Worm (Caenorhabditis elegans) whole organism, L1 larva: Measurements from ENCODE around the gene aex-3.
A peak's percentile ranks its signal among the peaks of the same experiment; 100 is the strongest.

Experiments
- C04F5.9 ChIP-seq: sonication (generic microtip); optimal IDR thresholded peaks from 2 replicates; lab custom pipeline; 2016; ENCODE audit warnings: missing genetic modification characterization, missing compliant biosample characterization
- C16A3.4 ChIP-seq: fragments of 150-350 bp; optimal IDR thresholded peaks from 2 replicates; lab custom pipeline; 2014; ENCODE audit warnings: missing biosample characterization, missing genetic modification characterization
- F16B12.6 ChIP-seq: fragments of 150-350 bp; optimal IDR thresholded peaks from 2 replicates; lab custom pipeline; 2014; ENCODE audit warnings: missing biosample characterization, missing genetic modification characterization
- Y116A8C.19 ChIP-seq: sonication (generic microtip); optimal IDR thresholded peaks from 2 replicates; lab custom pipeline; 2016; ENCODE audit warnings: missing compliant biosample characterization, missing genetic modification characterization, borderline replicate concordance
- alr-1 ChIP-seq: fragments of 200-800 bp; sonication (Bioruptor generic); optimal IDR thresholded peaks from 2 replicates; lab custom pipeline; 2018; ENCODE audit warnings: borderline replicate concordance, mild to moderate bottlenecking, missing genetic modification characterization, missing compliant biosample characterization
- aly-2 ChIP-seq: fragments of 150-350 bp; optimal IDR thresholded peaks from 2 replicates; lab custom pipeline; 2014; ENCODE audit warnings: missing biosample characterization, missing genetic modification characterization
- ama-1 ChIP-seq: fragments of 150-350 bp; optimal IDR thresholded peaks from 2 replicates; lab custom pipeline; 2014
- blmp-1 ChIP-seq: fragments of 150-350 bp; optimal IDR thresholded peaks from 2 replicates; lab custom pipeline; 2014; ENCODE audit warnings: missing biosample characterization, missing genetic modification characterization
- ceh-63 ChIP-seq: fragments of 200-800 bp; sonication (Bioruptor generic); optimal IDR thresholded peaks from 2 replicates; lab custom pipeline; 2018; ENCODE audit warnings: mild to moderate bottlenecking, missing genetic modification characterization, missing compliant biosample characterization
- ces-1 ChIP-seq: fragments of 150-350 bp; optimal IDR thresholded peaks from 2 replicates; lab custom pipeline; 2014; ENCODE audit warnings: missing biosample characterization, missing genetic modification reagents, missing genetic modification characterization
- efl-1 ChIP-seq, 4 experiments: fragments of 150-350 bp; optimal IDR thresholded peaks in 3 of 4; peaks in 1 of 4; 1 replicate in 1 of 4; 2 replicates in 3 of 4; lab custom pipeline; 2014; ENCODE audit warnings: missing biosample characterization in 2 of 4, missing genetic modification characterization in 2 of 4, missing genetic modification reagents in 2 of 4
- egl-13 ChIP-seq: sonication (generic microtip); optimal IDR thresholded peaks from 2 replicates; lab custom pipeline; 2016; ENCODE audit warnings: missing genotype, missing genetic modification reagents, missing genetic modification characterization, missing compliant biosample characterization
- elt-2 ChIP-seq: sonication (generic microtip); optimal IDR thresholded peaks from 2 replicates; lab custom pipeline; 2016; ENCODE audit warnings: missing genetic modification characterization, mild to moderate bottlenecking, inconsistent platforms, missing compliant biosample characterization, missing genetic modification reagents
- elt-3 ChIP-seq, 6 experiments: fragments of 150-350 bp in 1 of 6; sonication (generic microtip); optimal IDR thresholded peaks; 2 replicates each; lab custom pipeline; 2017 to 2018; ENCODE audit warnings: missing biosample characterization in 6 of 6, missing genetic modification characterization in 6 of 6, inconsistent platforms in 1 of 6
- ets-5 ChIP-seq: fragments of 200-800 bp; sonication (Bioruptor generic); IDR thresholded peaks from 2 replicates; pipeline ENCODE4 v1.3.6; 2022; ENCODE audit warnings: missing genetic modification characterization, missing compliant biosample characterization
- fkh-10 ChIP-seq: sonication (generic microtip); optimal IDR thresholded peaks from 2 replicates; lab custom pipeline; 2017; ENCODE audit warnings: missing biosample characterization, missing genetic modification reagents, missing genetic modification characterization
- fkh-8 ChIP-seq: sonication (generic microtip); optimal IDR thresholded peaks from 2 replicates; lab custom pipeline; 2016; ENCODE audit warnings: mild to moderate bottlenecking, missing genetic modification characterization, missing compliant biosample characterization
- fos-1 ChIP-seq: fragments of 150-350 bp; optimal IDR thresholded peaks from 2 replicates; lab custom pipeline; 2014; ENCODE audit warnings: missing biosample characterization, missing genetic modification characterization
- hpl-2 ChIP-seq: fragments of 150-350 bp; optimal IDR thresholded peaks from 2 replicates; lab custom pipeline; 2014; ENCODE audit warnings: missing biosample characterization, missing genetic modification reagents, missing genetic modification characterization
- lin-14 ChIP-seq: fragments of 200-800 bp; sonication (Bioruptor generic); optimal IDR thresholded peaks from 2 replicates; lab custom pipeline; 2018; ENCODE audit warnings: mild to moderate bottlenecking, missing genetic modification characterization, moderate library complexity, missing compliant biosample characterization
- lin-39 ChIP-seq: fragments of 150-350 bp; optimal IDR thresholded peaks from 2 replicates; lab custom pipeline; 2014; ENCODE audit warnings: missing biosample characterization, missing genetic modification reagents, missing genetic modification characterization
- lsy-2 ChIP-seq, 2 experiments: fragments of 150-350 bp; optimal IDR thresholded peaks; 2 replicates each; lab custom pipeline; 2014; ENCODE audit warnings: missing biosample characterization in 2 of 2, missing genetic modification characterization in 2 of 2
- mab-9 ChIP-seq: fragments of 200-800 bp; sonication (Bioruptor generic); IDR thresholded peaks from 2 replicates; pipeline ENCODE4 v1.3.6; 2022; ENCODE audit warnings: missing genetic modification reagents, missing genetic modification characterization, missing compliant biosample characterization
- mdl-1 ChIP-seq, 2 experiments: fragments of 150-350 bp; optimal IDR thresholded peaks; 2 replicates each; lab custom pipeline; 2014 to 2017; ENCODE audit warnings: missing biosample characterization in 2 of 2, missing genetic modification characterization in 2 of 2, inconsistent platforms in 1 of 2
- nhr-11 ChIP-seq: fragments of 150-350 bp; optimal IDR thresholded peaks from 2 replicates; lab custom pipeline; 2014; ENCODE audit warnings: missing biosample characterization, missing genetic modification characterization
- nhr-20 ChIP-seq: sonication (generic microtip); optimal IDR thresholded peaks from 2 replicates; lab custom pipeline; 2016; ENCODE audit warnings: mild to moderate bottlenecking, missing genetic modification characterization, missing compliant biosample characterization
- nhr-47 ChIP-seq: sonication (generic microtip); optimal IDR thresholded peaks from 2 replicates; lab custom pipeline; 2016; ENCODE audit warnings: mild to moderate bottlenecking, missing genetic modification characterization, moderate library complexity, missing compliant biosample characterization
- nhr-76 ChIP-seq: sonication (generic microtip); optimal IDR thresholded peaks from 2 replicates; lab custom pipeline; 2017; ENCODE audit warnings: missing biosample characterization, missing genetic modification characterization
- nhr-84 ChIP-seq: sonication (generic microtip); optimal IDR thresholded peaks from 2 replicates; lab custom pipeline; 2017; ENCODE audit warnings: missing biosample characterization, missing genetic modification characterization
- nhr-85 ChIP-seq: sonication (generic microtip); peaks from one replicate; lab custom pipeline; 2016; ENCODE audit warnings: missing genetic modification characterization, inconsistent platforms, missing compliant biosample characterization
- rnt-1 ChIP-seq: sonication (generic microtip); optimal IDR thresholded peaks from 2 replicates; lab custom pipeline; 2016; ENCODE audit warnings: mild to moderate bottlenecking, missing genetic modification characterization, moderate library complexity, missing compliant biosample characterization
- skn-1 ChIP-seq: fragments of 150-350 bp; optimal IDR thresholded peaks from 2 replicates; lab custom pipeline; 2014; ENCODE audit warnings: missing biosample characterization, missing genetic modification characterization
- snu-23 ChIP-seq: sonication (generic microtip); optimal IDR thresholded peaks from 2 replicates; lab custom pipeline; 2016; ENCODE audit warnings: missing genetic modification characterization, missing compliant biosample characterization
- sptf-1 ChIP-seq: fragments of 150-350 bp; optimal IDR thresholded peaks from 2 replicates; lab custom pipeline; 2014; ENCODE audit warnings: missing biosample characterization, missing genetic modification characterization
- sup-37 ChIP-seq: fragments of 200-800 bp; sonication (Bioruptor generic); optimal IDR thresholded peaks from 2 replicates; lab custom pipeline; 2018; ENCODE audit warnings: mild to moderate bottlenecking, missing genetic modification characterization, missing compliant biosample characterization
- swsn-7 ChIP-seq: sonication (generic microtip); optimal IDR thresholded peaks from 2 replicates; lab custom pipeline; 2016; ENCODE audit warnings: missing genetic modification characterization, missing compliant biosample characterization
- tlp-1 ChIP-seq: fragments of 150-350 bp; optimal IDR thresholded peaks from 2 replicates; lab custom pipeline; 2014; ENCODE audit warnings: missing biosample characterization, missing genetic modification characterization
- unc-130 ChIP-seq: fragments of 150-350 bp; optimal IDR thresholded peaks from 2 replicates; lab custom pipeline; 2017; ENCODE audit warnings: missing biosample characterization, missing genetic modification characterization, inconsistent platforms
- unc-62 ChIP-seq: fragments of 150-350 bp; optimal IDR thresholded peaks from 2 replicates; lab custom pipeline; 2014; ENCODE audit warnings: missing biosample characterization, missing genetic modification reagents, missing genetic modification characterization
- unc-86 ChIP-seq: sonication (generic microtip); optimal IDR thresholded peaks from 2 replicates; lab custom pipeline; 2016; ENCODE audit warnings: missing genetic modification characterization, missing compliant biosample characterization
- unc-98 ChIP-seq: fragments of 200-800 bp; sonication (Bioruptor generic); IDR thresholded peaks from 2 replicates; pipeline ENCODE4 v1.3.6; 2022; ENCODE audit warnings: missing genetic modification characterization, missing compliant biosample characterization
- vab-15 ChIP-seq: sonication (generic microtip); optimal IDR thresholded peaks from 2 replicates; lab custom pipeline; 2017; ENCODE audit warnings: missing genotype, mild to moderate bottlenecking, missing genetic modification characterization, missing compliant biosample characterization
- xbp-1 ChIP-seq: sonication (generic microtip); optimal IDR thresholded peaks from 2 replicates; lab custom pipeline; 2016; ENCODE audit warnings: missing genetic modification characterization, missing compliant biosample characterization
- ztf-11 ChIP-seq, 2 experiments: sonication (generic microtip); optimal IDR thresholded peaks; 2 replicates each; lab custom pipeline; 2016 to 2017; ENCODE audit warnings: missing genetic modification characterization in 2 of 2, missing biosample characterization in 1 of 2, missing compliant biosample characterization in 1 of 2
- ztf-4 ChIP-seq: fragments of 150-350 bp; optimal IDR thresholded peaks from 2 replicates; lab custom pipeline; 2014; ENCODE audit warnings: missing biosample characterization, missing genetic modification characterization

The aex-3 gene

ce11 chrX:772184-772583 is 12.7 kb upstream of the aex-3 start, which contains the start of gene T04G9.4:
Gene T04G9.4 (plus strand): TSS chrX:772476.
- TF ChIP-seq nhr-20 (tag; lab: Kevin White, UChicago) (peak; percentile 5), blmp-1 (peak; percentile 56), lin-14 (GFP tag; lab: Kevin White, UChicago) (peak; percentile 62), nhr-85 (tag; lab: Kevin White, UChicago) (peak; percentile 79), unc-62 (GFP tag; lab: Kevin White, UChicago) (no peak)

ce11 chrX:770537-770936 is 11.0 kb upstream of the aex-3 start, which contains the start of gene T04G9.7:
Gene T04G9.7 (plus strand): TSS chrX:770837.
- TF ChIP-seq snu-23 (GFP tag; lab: Kevin White, UChicago) (no peak), egl-13 (tag; lab: Kevin White, UChicago) (no peak), skn-1 (tag; lab: Kevin White, UChicago) (no peak), ama-1 (lab: Kevin White, UChicago) (no peak), unc-130 (tag; lab: Kevin White, UChicago) (no peak), ceh-63 (GFP tag; lab: Kevin White, UChicago) (no peak), lin-14 (GFP tag; lab: Kevin White, UChicago) (no peak), F16B12.6 (tag; lab: Kevin White, UChicago) (no peak), nhr-47 (tag; lab: Kevin White, UChicago) (no peak), sptf-1 (no peak), lsy-2 (tag; optimal IDR thresholded peaks at IDR 0.05; lab: Kevin White, UChicago) (no peak), vab-15 (tag; lab: Kevin White, UChicago) (no peak)

ce11 chrX:769550-769949 is 10.0 kb upstream of the aex-3 start:
- no peak for TF ChIP-seq efl-1 (optimal IDR thresholded peaks at IDR 0.05; lab: Kevin White, UChicago)
- peak in 1 of 2 experiments; percentile 55 for TF ChIP-seq efl-1 (GFP tag; optimal IDR thresholded peaks at IDR 0.05 in 1 of 2; lab: Kevin White, UChicago)
- TF ChIP-seq unc-98 (GFP tag; lab: Robert Waterston, UW): no peak

- TF ChIP-seq ets-5 (GFP tag; lab: Robert Waterston, UW): no peak
- peak in 3 of 6 experiments; percentile 79 to 85 (median 80) for TF ChIP-seq elt-3 (tag; optimal IDR thresholded peaks at IDR 0.05; lab: Kevin White, UChicago)
- peak; percentile 52; the same call in 1 of the 2 replicates for TF ChIP-seq mab-9 (GFP tag; lab: Robert Waterston, UW)
- TF ChIP-seq swsn-7: peak; percentile 91
- TF ChIP-seq mdl-1 (tag; optimal IDR thresholded peaks at IDR 0.05; lab: Kevin White, UChicago): peak in 1 of 2 experiments; percentile 93
- peak; percentile 7 for TF ChIP-seq C04F5.9
- no peak for TF ChIP-seq tlp-1 (tag; lab: Kevin White, UChicago)
- no peak for TF ChIP-seq ceh-63 (GFP tag; lab: Kevin White, UChicago)
- peak; percentile 83 for TF ChIP-seq unc-86
- TF ChIP-seq fos-1 (tag; lab: Kevin White, UChicago): peak; percentile 65
- peak; percentile 94 for TF ChIP-seq blmp-1
- peak; percentile 91 for TF ChIP-seq xbp-1 (tag; lab: Kevin White, UChicago)
- peak; percentile 39 for TF ChIP-seq nhr-11 (tag; lab: Kevin White, UChicago)
- TF ChIP-seq nhr-76 (tag; lab: Kevin White, UChicago): no peak
- no peak for TF ChIP-seq ces-1 (GFP tag; lab: Kevin White, UChicago)
- TF ChIP-seq fkh-10 (GFP tag; lab: Kevin White, UChicago): peak; percentile 69
- no peak for TF ChIP-seq aly-2
- TF ChIP-seq C16A3.4 (tag; lab: Kevin White, UChicago): peak; percentile 94
- TF ChIP-seq alr-1 (tag; lab: Kevin White, UChicago): no peak
- TF ChIP-seq Y116A8C.19 (tag; lab: Kevin White, UChicago): no peak
- peak; percentile 51 for TF ChIP-seq sup-37
- TF ChIP-seq F16B12.6 (tag; lab: Kevin White, UChicago): peak; percentile 68
- TF ChIP-seq fkh-8: peak; percentile 93
- TF ChIP-seq ztf-4 (tag; lab: Kevin White, UChicago): peak; percentile 70
- TF ChIP-seq lin-39: peak; percentile 64
- peak in 1 of 2 experiments; percentile 40 for TF ChIP-seq ztf-11 (tag; optimal IDR thresholded peaks at IDR 0.05; lab: Kevin White, UChicago)
- peak; percentile 56 for TF ChIP-seq elt-2 (tag; lab: Kevin White, UChicago)
- peak; percentile 62 for TF ChIP-seq hpl-2
- no peak for TF ChIP-seq nhr-84 (tag; lab: Kevin White, UChicago)
- TF ChIP-seq vab-15 (tag; lab: Kevin White, UChicago): peak; percentile 65
- TF ChIP-seq snu-23 (GFP tag; lab: Kevin White, UChicago): peak; percentile 94
- TF ChIP-seq rnt-1 (tag; lab: Kevin White, UChicago): peak; percentile 93
Measured at ce11 chrX:768061-768646, 8.6 kb upstream of the aex-3 start, which contains the start of the genes trap-2 and ile-2. Gene trap-2 (minus strand): TSS chrX:768069. Gene ile-2 (plus strand): TSS chrX:768596.
